Fruit fly (Drosophila melanogaster) whole organism, embryonic: Measurements from ENCODE around the gene CG1703.
A peak's percentile ranks its signal among the peaks of the same experiment; 100 is the strongest.

Experiments
- ATbp ChIP-seq: fragments of 200-800 bp; sonication (Bioruptor generic); optimal IDR thresholded peaks from 2 replicates; lab custom pipeline; 2017; ENCODE audit warnings: missing biosample characterization, mild to moderate bottlenecking, missing genetic modification characterization, missing genetic modification reagents
- Asciz ChIP-seq: fragments of 200-800 bp; sonication (Bioruptor generic); optimal IDR thresholded peaks from 2 replicates; lab custom pipeline; 2017; ENCODE audit warnings: missing biosample characterization, mild to moderate bottlenecking, missing genetic modification characterization, missing genetic modification reagents
- CG10431 ChIP-seq: fragments of 200-800 bp; sonication (Bioruptor generic); optimal IDR thresholded peaks from 3 replicates; lab custom pipeline; 2018; ENCODE audit warnings: missing biosample characterization, mild to moderate bottlenecking, missing genetic modification characterization
- CG11093 ChIP-seq: fragments of 200-800 bp; sonication (Bioruptor generic); IDR thresholded peaks from 3 replicates; pipeline ENCODE4 v1.3.6; 2022; ENCODE audit warnings: missing biosample characterization, missing genetic modification characterization
- CG11247 ChIP-seq: fragments of 200-800 bp; sonication (Bioruptor generic); IDR thresholded peaks from 2 replicates; pipeline ENCODE4 v1.3.6; 2022; ENCODE audit warnings: missing biosample characterization, missing genetic modification characterization
- CG12299 ChIP-seq: fragments of 200-800 bp; sonication (Bioruptor generic); optimal IDR thresholded peaks from 2 replicates; lab custom pipeline; 2018; ENCODE audit warnings: missing biosample characterization, mild to moderate bottlenecking, missing genetic modification characterization
- CG12659 ChIP-seq: fragments of 200-800 bp; sonication (Bioruptor generic); optimal IDR thresholded peaks from 3 replicates; lab custom pipeline; 2017; ENCODE audit warnings: mild to moderate bottlenecking, missing biosample characterization, missing genetic modification reagents, missing genetic modification characterization
- CG13296 ChIP-seq: fragments of 200-800 bp; sonication (Bioruptor generic); optimal IDR thresholded peaks from 3 replicates; lab custom pipeline; 2018; ENCODE audit warnings: missing biosample characterization, mild to moderate bottlenecking, missing genetic modification characterization
- CG15073 ChIP-seq: fragments of 200-800 bp; sonication (Bioruptor generic); optimal IDR thresholded peaks from 2 replicates; lab custom pipeline; 2016; ENCODE audit warnings: missing biosample characterization, missing genetic modification characterization
- CG17328 ChIP-seq: fragments of 200-800 bp; sonication (Bioruptor generic); IDR thresholded peaks from 2 replicates; pipeline ENCODE4 v1.3.6; 2022; ENCODE audit warnings: missing biosample characterization, missing genetic modification characterization
- CG18599 ChIP-seq: fragments of 200-800 bp; sonication (Bioruptor generic); optimal IDR thresholded peaks from 3 replicates; lab custom pipeline; 2017; ENCODE audit warnings: missing biosample characterization, missing genetic modification characterization, mild to moderate bottlenecking, moderate library complexity, missing genetic modification reagents
- CG31224 ChIP-seq: fragments of 200-800 bp; sonication (Bioruptor generic); IDR thresholded peaks from 2 replicates; pipeline ENCODE4 v1.3.6; 2022; ENCODE audit warnings: missing biosample characterization, missing genetic modification characterization
- CG32772 ChIP-seq: fragments of 200-800 bp; sonication (Bioruptor generic); IDR thresholded peaks from 2 replicates; pipeline ENCODE4 v1.3.6; 2022; ENCODE audit warnings: missing biosample characterization, missing genetic modification characterization
- CG34422 ChIP-seq: fragments of 200-800 bp; sonication (Bioruptor generic); IDR thresholded peaks from 3 replicates; pipeline ENCODE4 v1.3.6; 2022; ENCODE audit warnings: missing biosample characterization, missing genetic modification characterization
- CG4617 ChIP-seq: fragments of 200-800 bp; sonication (Bioruptor generic); optimal IDR thresholded peaks from 3 replicates; lab custom pipeline; 2016; ENCODE audit warnings: missing biosample characterization, missing genetic modification characterization, borderline replicate concordance
- CG7357 ChIP-seq: fragments of 200-800 bp; sonication (Bioruptor generic); IDR thresholded peaks from 3 replicates; pipeline ENCODE4 v1.3.6; 2022; ENCODE audit warnings: missing biosample characterization, missing genetic modification characterization
- CG7745 ChIP-seq: fragments of 200-800 bp; sonication (Bioruptor generic); optimal IDR thresholded peaks from 2 replicates; lab custom pipeline; 2018; ENCODE audit warnings: missing biosample characterization, mild to moderate bottlenecking, missing genetic modification characterization, moderate library complexity
- CG8478 ChIP-seq: fragments of >200 bp; optimal IDR thresholded peaks from 2 replicates; lab custom pipeline; 2018
- CG9727 ChIP-seq: fragments of 200-800 bp; sonication (Bioruptor generic); optimal IDR thresholded peaks from 3 replicates; lab custom pipeline; 2017; ENCODE audit warnings: missing biosample characterization, mild to moderate bottlenecking, missing genetic modification characterization
- CG9817 ChIP-seq: fragments of 200-800 bp; sonication (Bioruptor generic); optimal IDR thresholded peaks from 2 replicates; lab custom pipeline; 2018; ENCODE audit warnings: missing biosample characterization, mild to moderate bottlenecking, missing genetic modification characterization, moderate library complexity
- Camta ChIP-seq: fragments of 200-800 bp; sonication (Bioruptor generic); optimal IDR thresholded peaks from 2 replicates; lab custom pipeline; 2016; ENCODE audit warnings: missing biosample characterization, missing genetic modification characterization
- CkIIα-i1 ChIP-seq: fragments of 200-800 bp; sonication (Bioruptor generic); IDR thresholded peaks from 2 replicates; pipeline ENCODE4 v1.3.6; 2022; ENCODE audit warnings: missing biosample characterization, missing genetic modification characterization
- CoRest ChIP-seq: fragments of 200-800 bp; sonication (Bioruptor generic); optimal IDR thresholded peaks from 3 replicates; lab custom pipeline; 2018; ENCODE audit warnings: missing biosample characterization, mild to moderate bottlenecking, missing genetic modification characterization, moderate library complexity
- Dek ChIP-seq: fragments of 200-800 bp; sonication (Bioruptor generic); optimal IDR thresholded peaks from 3 replicates; lab custom pipeline; 2019; ENCODE audit warnings: missing biosample characterization, mild to moderate bottlenecking, missing genetic modification characterization, moderate library complexity
- Dfd ChIP-seq, 2 experiments: fragments of >200 bp; optimal IDR thresholded peaks; 2 replicates each; lab custom pipeline; 2017; ENCODE audit warnings: missing biosample characterization in 2 of 2, missing genetic modification characterization in 2 of 2
- HLH3B ChIP-seq: fragments of 200-800 bp; sonication (Bioruptor generic); IDR thresholded peaks from 2 replicates; pipeline ENCODE4 v1.3.6; 2022; ENCODE audit warnings: missing biosample characterization, missing genetic modification characterization
- HLH4C ChIP-seq: fragments of 200-800 bp; sonication (Bioruptor generic); IDR thresholded peaks from 3 replicates; pipeline ENCODE4 v1.3.6; 2022; ENCODE audit warnings: missing biosample characterization, missing genetic modification characterization; ENCODE audit not compliant: partially characterized antibody
- HLHmδ ChIP-seq: fragments of 200-800 bp; sonication (Bioruptor generic); optimal IDR thresholded peaks from 2 replicates; lab custom pipeline; 2018; ENCODE audit warnings: missing biosample characterization, mild to moderate bottlenecking, missing genetic modification characterization, moderate library complexity
- Hr78 ChIP-seq, 2 experiments: fragments of 200-800 bp in 1 of 2; fragments of >200 bp in 1 of 2; sonication (Bioruptor generic) in 1 of 2; optimal IDR thresholded peaks; 2 replicates each; lab custom pipeline; 2017 to 2019; ENCODE audit warnings: missing biosample characterization in 2 of 2, missing genetic modification characterization in 2 of 2, mild to moderate bottlenecking in 1 of 2, moderate library complexity in 1 of 2
- Jarid2 ChIP-seq: fragments of 200-800 bp; sonication (Bioruptor generic); optimal IDR thresholded peaks from 3 replicates; lab custom pipeline; 2017; ENCODE audit warnings: mild to moderate bottlenecking, missing biosample characterization, missing genetic modification reagents, missing genetic modification characterization
- MTF-1 ChIP-seq: fragments of 200-800 bp; sonication (Bioruptor generic); optimal IDR thresholded peaks from 2 replicates; lab custom pipeline; 2018; ENCODE audit warnings: missing biosample characterization, mild to moderate bottlenecking, missing genetic modification characterization, borderline replicate concordance
- NC2α ChIP-seq: fragments of 200-800 bp; sonication (Bioruptor generic); optimal IDR thresholded peaks from 2 replicates; lab custom pipeline; 2016; ENCODE audit warnings: missing biosample characterization, missing genetic modification characterization
- Neu2 ChIP-seq: fragments of 200-800 bp; sonication (Bioruptor generic); optimal IDR thresholded peaks from 3 replicates; lab custom pipeline; 2016; ENCODE audit warnings: missing biosample characterization, missing genetic modification characterization, borderline replicate concordance
- YL-1 ChIP-seq: fragments of 200-800 bp; sonication (Bioruptor generic); optimal IDR thresholded peaks from 3 replicates; lab custom pipeline; 2017; ENCODE audit warnings: missing biosample characterization, mild to moderate bottlenecking, missing genetic modification characterization
- ase ChIP-seq: fragments of 200-800 bp; sonication (Bioruptor generic); IDR thresholded peaks from 3 replicates; pipeline ENCODE4 v1.3.6; 2022; ENCODE audit warnings: missing biosample characterization, missing genetic modification characterization
- ash1 ChIP-seq: fragments of 200-800 bp; sonication (Bioruptor generic); optimal IDR thresholded peaks from 2 replicates; lab custom pipeline; 2018; ENCODE audit warnings: missing biosample characterization, mild to moderate bottlenecking, missing genetic modification characterization
- bab2 ChIP-seq: fragments of 200-800 bp; sonication (Bioruptor generic); optimal IDR thresholded peaks from 2 replicates; lab custom pipeline; 2016; ENCODE audit warnings: missing biosample characterization, missing genetic modification characterization
- cad ChIP-seq: fragments of >200 bp; optimal IDR thresholded peaks from 2 replicates; lab custom pipeline; 2017; ENCODE audit warnings: missing biosample characterization, missing genetic modification characterization
- croc ChIP-seq: fragments of 200-800 bp; sonication (Bioruptor generic); conservative IDR thresholded peaks from 3 replicates; pipeline ENCODE4 v1.3.6; 2022; ENCODE audit warnings: missing biosample characterization, missing genetic modification characterization
- dati ChIP-seq: fragments of 200-800 bp; sonication (Bioruptor generic); IDR thresholded peaks from 2 replicates; pipeline ENCODE4 v1.3.6; 2022; ENCODE audit warnings: missing biosample characterization, missing genetic modification characterization
- fd64A ChIP-seq: fragments of 200-800 bp; sonication (Bioruptor generic); optimal IDR thresholded peaks from 3 replicates; lab custom pipeline; 2018; ENCODE audit warnings: missing biosample characterization, mild to moderate bottlenecking, missing genetic modification characterization
- fu2 ChIP-seq: fragments of 200-800 bp; sonication (Bioruptor generic); optimal IDR thresholded peaks from 2 replicates; lab custom pipeline; 2016; ENCODE audit warnings: missing biosample characterization, missing genetic modification characterization
- kah ChIP-seq: fragments of 200-800 bp; sonication (Bioruptor generic); optimal IDR thresholded peaks from 2 replicates; lab custom pipeline; 2018; ENCODE audit warnings: missing biosample characterization, mild to moderate bottlenecking, missing genetic modification characterization
- onecut ChIP-seq: fragments of 200-800 bp; sonication (Bioruptor generic); IDR thresholded peaks from 2 replicates; pipeline ENCODE4 v1.3.6; 2022; ENCODE audit warnings: missing biosample characterization, missing genetic modification characterization
- rib ChIP-seq: fragments of 200-800 bp; sonication (Bioruptor generic); IDR thresholded peaks from 2 replicates; pipeline ENCODE4 v1.3.6; 2022; ENCODE audit warnings: missing biosample characterization, missing genetic modification characterization
- sc ChIP-seq, 3 experiments: fragments of >200 bp in 2 of 3; fragments of 200-800 bp in 1 of 3; sonication (Bioruptor generic) in 1 of 3; optimal IDR thresholded peaks; 2 replicates in 2 of 3; 3 replicates in 1 of 3; lab custom pipeline; 2017; ENCODE audit warnings: mild to moderate bottlenecking in 1 of 3, missing biosample characterization in 1 of 3, missing genetic modification characterization in 1 of 3, missing genetic modification reagents in 1 of 3
- slbo ChIP-seq: fragments of 200-800 bp; sonication (Bioruptor generic); IDR thresholded peaks from 2 replicates; pipeline ENCODE4 v1.3.6; 2022; ENCODE audit warnings: missing biosample characterization, missing genetic modification characterization
- stc ChIP-seq: fragments of 200-800 bp; sonication (Bioruptor generic); IDR thresholded peaks from 2 replicates; pipeline ENCODE4 v1.3.6; 2022; ENCODE audit warnings: missing biosample characterization, missing genetic modification characterization
- tna ChIP-seq: fragments of 200-800 bp; sonication (Bioruptor generic); IDR thresholded peaks from 2 replicates; pipeline ENCODE4 v1.3.6; 2022; ENCODE audit warnings: missing biosample characterization, missing genetic modification characterization; ENCODE audit not compliant: partially characterized antibody
- toy ChIP-seq: fragments of 200-800 bp; sonication (Bioruptor generic); IDR thresholded peaks from 2 replicates; pipeline ENCODE4 v1.3.6; 2022; ENCODE audit warnings: missing biosample characterization, missing genetic modification characterization
- wdn ChIP-seq: fragments of 200-800 bp; sonication (Bioruptor generic); IDR thresholded peaks from 2 replicates; pipeline ENCODE4 v1.3.6; 2022; ENCODE audit warnings: missing biosample characterization, missing genetic modification characterization
- yki ChIP-seq: fragments of >200 bp; optimal IDR thresholded peaks from 3 replicates; lab custom pipeline; 2018

The CG1703 gene

DNA sequence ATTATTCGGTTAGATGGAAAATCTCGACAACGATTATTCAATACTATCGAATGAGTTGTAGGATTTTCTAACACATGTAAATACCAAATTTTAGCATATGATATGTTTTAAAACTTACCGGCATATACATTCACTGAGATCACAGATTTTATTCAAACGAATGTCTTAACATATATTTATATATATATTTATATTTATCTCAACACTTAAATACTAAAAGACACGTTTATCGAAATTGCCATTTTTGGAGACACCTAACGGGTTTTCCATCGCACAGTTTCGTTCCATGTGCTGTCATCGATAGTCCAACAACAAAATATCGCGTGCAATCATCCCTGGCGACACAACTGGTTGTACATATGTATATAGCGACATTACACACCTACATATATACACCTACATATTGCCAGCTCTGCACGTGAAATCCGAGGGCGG lies at the start of gene CG1703, which contains the start of gene CG2247 (continued):
- no peak for TF ChIP-seq sc (optimal IDR thresholded peaks at IDR 0.05; lab: Kevin White, UChicago)
- no peak for TF ChIP-seq sc (GFP tag; optimal IDR thresholded peaks at IDR 0.05; lab: Kevin White, UChicago)
- TF ChIP-seq CG7745 (tag; lab: Kevin White, UChicago) = no peak
- no peak for TF ChIP-seq fu2
- TF ChIP-seq ash1 (GFP tag; lab: Kevin White, UChicago) = no peak
- no peak for TF ChIP-seq CG18599 (GFP tag; lab: Kevin White, UChicago)
- no peak for TF ChIP-seq Dek (tag; lab: Kevin White, UChicago)
- no peak for TF ChIP-seq CG7357 (GFP tag; lab: Robert Waterston, UW)
- TF ChIP-seq NC2α (GFP tag; lab: Kevin White, UChicago) = no peak
- TF ChIP-seq HLH3B (GFP tag; lab: Robert Waterston, UW) = no peak
- peak; percentile 73; the same call in 2 of the 3 replicates for TF ChIP-seq HLH4C
- no peak for TF ChIP-seq toy (GFP tag; lab: Robert Waterston, UW)
- TF ChIP-seq CG15073 (GFP tag; lab: Kevin White, UChicago) = no peak
- no peak for TF ChIP-seq Camta (GFP tag; lab: Kevin White, UChicago)
- TF ChIP-seq CkIIα-i1 (GFP tag; lab: Robert Waterston, UW) = no peak
- TF ChIP-seq CG12299 (tag; lab: Kevin White, UChicago) = no peak
- no peak for TF ChIP-seq CG11093 (GFP tag; lab: Robert Waterston, UW)
- no peak for TF ChIP-seq CG32772 (GFP tag; lab: Robert Waterston, UW)
- no peak for TF ChIP-seq Neu2 (GFP tag; lab: Kevin White, UChicago)
- TF ChIP-seq cad (GFP tag; lab: Kevin White, UChicago) = no peak
- TF ChIP-seq wdn (GFP tag; lab: Robert Waterston, UW) = no peak
- no peak for TF ChIP-seq CG17328
- TF ChIP-seq slbo (GFP tag; lab: Robert Waterston, UW) = no peak
- no peak for TF ChIP-seq Jarid2
- TF ChIP-seq CG13296 (GFP tag; lab: Kevin White, UChicago) = no peak
- no peak for TF ChIP-seq rib (GFP tag; lab: Robert Waterston, UW)
- TF ChIP-seq onecut (GFP tag; lab: Robert Waterston, UW) = no peak
- no peak for TF ChIP-seq ase (GFP tag; lab: Robert Waterston, UW)
- TF ChIP-seq Dfd (GFP tag; optimal IDR thresholded peaks at IDR 0.05; lab: Kevin White, UChicago) = no peak
- no peak for TF ChIP-seq CG34422 (GFP tag; lab: Robert Waterston, UW)
- TF ChIP-seq yki (lab: Kevin White, UChicago) = no peak
- TF ChIP-seq tna = peak; percentile 51; the same call in 1 of the 2 replicates
- peak; percentile 52 for TF ChIP-seq CoRest
- peak; percentile 40 for TF ChIP-seq YL-1
- TF ChIP-seq fd64A (GFP tag; lab: Kevin White, UChicago) = no peak
- TF ChIP-seq CG4617 (GFP tag; lab: Kevin White, UChicago) = no peak
- no peak for TF ChIP-seq CG11247
- TF ChIP-seq CG31224 (GFP tag; lab: Robert Waterston, UW) = no peak
- no peak for TF ChIP-seq Hr78 (GFP tag; optimal IDR thresholded peaks at IDR 0.05; lab: Kevin White, UChicago)
- no peak for TF ChIP-seq croc (GFP tag; lab: Robert Waterston, UW)
- no peak for TF ChIP-seq stc (GFP tag; lab: Robert Waterston, UW)
- no peak for TF ChIP-seq MTF-1 (GFP tag; lab: Kevin White, UChicago)
- no peak for TF ChIP-seq CG8478 (lab: Kevin White, UChicago)
- no peak for TF ChIP-seq dati (GFP tag; lab: Robert Waterston, UW)
- no peak for TF ChIP-seq ATbp
- no peak for TF ChIP-seq CG10431 (GFP tag; lab: Kevin White, UChicago)
- TF ChIP-seq HLHmδ (GFP tag; lab: Kevin White, UChicago) = no peak
- no peak for TF ChIP-seq kah
- no peak for TF ChIP-seq bab2
- TF ChIP-seq Asciz = no peak
- peak; percentile 73 for TF ChIP-seq CG12659 (GFP tag; lab: Kevin White, UChicago)
- TF ChIP-seq CG9727 = peak; percentile 22
- TF ChIP-seq CG9817 (tag; lab: Kevin White, UChicago) = no peak
